Worm (Caenorhabditis elegans): ENCODE results near the gene fmi-1.

Gene fmi-1

ce11 chrV:13074148-13074547 lies 55.3 kb downstream of the fmi-1 start:
- TF ChIP-seq hmbx-1 (tag; optimal IDR thresholded peaks at IDR 0.05) (no peak), tbx-11 (GFP tag; IDR thresholded peaks at IDR 0.05) (no peak), pes-1 (GFP tag; IDR thresholded peaks at IDR 0.05) (no peak), ceh-36 (tag; optimal IDR thresholded peaks at IDR 0.05) (no peak), tra-4 (tag; optimal IDR thresholded peaks at IDR 0.05) (no peak), ceh-13 (GFP tag; optimal IDR thresholded peaks at IDR 0.05) (no peak), scrt-1 (GFP tag; IDR thresholded peaks at IDR 0.05) (no peak), ets-7 (tag; optimal IDR thresholded peaks at IDR 0.05) (no peak), flt-1 (GFP tag; IDR thresholded peaks at IDR 0.05) (no peak), ama-1 (optimal IDR thresholded peaks at IDR 0.05) (no peak), F13C5.2 (tag; optimal IDR thresholded peaks at IDR 0.05) (no peak), sea-1 (GFP tag; conservative IDR thresholded peaks at IDR 0.05) (no peak), aly-1 (tag; optimal IDR thresholded peaks at IDR 0.05) (no peak), hnd-1 (tag; optimal IDR thresholded peaks at IDR 0.05) (no peak), B0310.2 (tag; optimal IDR thresholded peaks at IDR 0.05) (no peak), tbx-37 (GFP tag; conservative IDR thresholded peaks at IDR 0.05) (no peak)

ce11 chrV:13075432-13075831 lies 56.6 kb downstream of the fmi-1 start:
- TF ChIP-seq flt-1 (GFP tag; IDR thresholded peaks at IDR 0.05), result no peak
- TF ChIP-seq ama-1 (optimal IDR thresholded peaks at IDR 0.05), result no peak
- no peak for TF ChIP-seq ceh-36 (tag; optimal IDR thresholded peaks at IDR 0.05)
- no peak for TF ChIP-seq sea-1 (GFP tag; conservative IDR thresholded peaks at IDR 0.05)
- no peak for TF ChIP-seq hnd-1 (tag; optimal IDR thresholded peaks at IDR 0.05)
- TF ChIP-seq hmg-4 (GFP tag; optimal IDR thresholded peaks at IDR 0.05), result no peak
- no peak for TF ChIP-seq ceh-13 (GFP tag; optimal IDR thresholded peaks at IDR 0.05)

ce11 chrV:13081197-13081747 lies 62.4 kb downstream of the fmi-1 start:
- no peak for TF ChIP-seq ceh-13 (GFP tag; optimal IDR thresholded peaks at IDR 0.05)
- TF ChIP-seq hnd-1 (tag; optimal IDR thresholded peaks at IDR 0.05), result no peak
- no peak for TF ChIP-seq tra-4 (tag; optimal IDR thresholded peaks at IDR 0.05)
- no peak for TF ChIP-seq B0310.2 (tag; optimal IDR thresholded peaks at IDR 0.05)
- TF ChIP-seq pes-1 (GFP tag; IDR thresholded peaks at IDR 0.05), result no peak
- no peak for TF ChIP-seq ceh-36 (tag; optimal IDR thresholded peaks at IDR 0.05)
- TF ChIP-seq tbx-37 (GFP tag; conservative IDR thresholded peaks at IDR 0.05), result no peak

ce11 chrV:13082442-13083126 lies 63.7 kb downstream of the fmi-1 start, which contains the start of gene C34B4.2:
Gene C34B4.2, plus strand, starts transcription at chrV:13083055.
- TF ChIP-seq B0310.2 (tag; optimal IDR thresholded peaks at IDR 0.05) (no peak), pes-1 (GFP tag; IDR thresholded peaks at IDR 0.05) (no peak), aly-1 (tag; optimal IDR thresholded peaks at IDR 0.05) (no peak), flt-1 (GFP tag; IDR thresholded peaks at IDR 0.05) (no peak), tbx-37 (GFP tag; conservative IDR thresholded peaks at IDR 0.05) (no peak), sea-1 (GFP tag; conservative IDR thresholded peaks at IDR 0.05) (no peak), ama-1 (optimal IDR thresholded peaks at IDR 0.05) (no peak), F13C5.2 (tag; optimal IDR thresholded peaks at IDR 0.05) (no peak), hmbx-1 (tag; optimal IDR thresholded peaks at IDR 0.05) (no peak), scrt-1 (GFP tag; IDR thresholded peaks at IDR 0.05) (no peak), hmg-4 (GFP tag; optimal IDR thresholded peaks at IDR 0.05) (no peak), tra-4 (tag; optimal IDR thresholded peaks at IDR 0.05) (no peak), tbx-11 (GFP tag; IDR thresholded peaks at IDR 0.05) (no peak)
